Fruit fly (Drosophila melanogaster) whole organism: ENCODE results near the gene CG10947.

Experiments used
- pan ChIP-seq: fragments of >200 bp; optimal IDR thresholded peaks from 2 replicates; lab custom pipeline; 2017
- usp ChIP-seq: fragments of >200 bp; optimal IDR thresholded peaks from 2 replicates; lab custom pipeline; 2017; ENCODE audit warnings: missing biosample characterization, missing genetic modification characterization, mixed read lengths

DNA sequence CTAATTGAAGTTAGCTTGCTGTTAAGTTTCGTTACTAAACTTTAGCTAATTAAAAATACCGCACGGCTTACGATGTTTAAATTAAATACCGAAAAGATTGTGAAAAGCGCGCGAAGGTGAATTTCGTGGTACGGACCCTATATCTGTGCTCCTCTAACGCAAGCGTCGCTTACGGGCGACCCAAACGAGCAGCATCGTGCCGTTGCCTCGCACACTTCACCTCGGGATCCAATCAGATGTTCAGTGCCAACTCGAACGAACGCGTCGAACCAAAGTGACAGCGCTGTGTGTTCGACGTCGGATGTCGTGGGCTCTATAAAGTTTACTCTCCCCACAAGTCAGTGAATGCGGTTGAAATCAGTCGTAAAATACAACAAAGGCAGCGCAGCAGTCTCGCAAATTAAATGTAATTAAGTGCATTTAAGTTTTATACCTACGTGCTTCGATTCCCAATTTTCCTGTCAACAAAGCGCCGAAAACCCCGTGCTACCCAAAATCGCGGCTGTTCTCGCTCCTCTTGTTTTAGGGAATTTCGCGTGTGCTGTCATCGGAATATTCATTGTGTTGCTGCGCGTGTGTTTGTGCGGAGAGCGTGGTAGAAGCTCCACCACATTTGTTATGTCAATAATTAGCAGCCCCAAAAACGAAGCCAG is 14.3 kb upstream of the CG10947 start:
- TF ChIP-seq pan (lab: Kevin White, UChicago): no peak
- no peak for TF ChIP-seq usp (GFP tag; lab: Kevin White, UChicago)
